Fruit fly (Drosophila melanogaster): ENCODE data around the gene CG44325.

The CG44325 gene

DNA sequence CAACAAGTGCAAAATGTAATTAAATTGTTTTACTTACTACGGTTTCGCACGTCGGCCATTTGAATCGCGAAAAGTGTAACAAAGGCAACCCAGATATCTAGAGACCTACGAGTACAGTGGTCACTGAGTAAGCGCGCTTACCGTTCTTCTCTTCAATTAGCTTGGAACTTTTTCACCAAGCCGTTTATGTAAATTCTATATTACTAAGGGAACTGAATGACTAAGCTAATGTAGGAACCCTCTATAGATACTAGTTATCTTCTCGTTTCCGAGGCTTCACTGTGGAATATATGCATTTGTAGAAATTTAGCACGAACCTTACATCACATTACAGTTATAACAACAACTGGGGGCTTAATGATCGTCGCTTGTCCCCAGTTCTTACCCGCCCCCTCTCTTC lies 31.3 kb downstream of the CG44325 start (continued):
- TF ChIP-seq NfI (GFP tag; optimal IDR thresholded peaks at IDR 0.05), result peak; percentile 18
- TF ChIP-seq tin (GFP tag; optimal IDR thresholded peaks at IDR 0.05), result no peak
- TF ChIP-seq CG8089 (GFP tag; optimal IDR thresholded peaks at IDR 0.05), result no peak
- peak; percentile 10 for TF ChIP-seq fd96Cb (tag; optimal IDR thresholded peaks at IDR 0.05)
- TF ChIP-seq CG15696 (tag; optimal IDR thresholded peaks at IDR 0.05), result no peak
- TF ChIP-seq MESR4 (GFP tag; optimal IDR thresholded peaks at IDR 0.05), result no peak
- TF ChIP-seq HmgZ (tag; optimal IDR thresholded peaks at IDR 0.05), result no peak
- TF ChIP-seq hbn (GFP tag; IDR thresholded peaks at IDR 0.05; ENCODE audit: partially characterized antibody), result no peak
- TF ChIP-seq en (GFP tag; optimal IDR thresholded peaks at IDR 0.05), result no peak
- no peak for TF ChIP-seq tio (GFP tag; optimal IDR thresholded peaks at IDR 0.05)
- TF ChIP-seq CG6683 (GFP tag; optimal IDR thresholded peaks at IDR 0.05), result no peak
- TF ChIP-seq unpg (GFP tag; optimal IDR thresholded peaks at IDR 0.05), result peak; percentile 47
- TF ChIP-seq jumu (GFP tag; optimal IDR thresholded peaks at IDR 0.05), result peak; percentile 2
- no peak for TF ChIP-seq Doc3 (GFP tag; IDR thresholded peaks at IDR 0.05; ENCODE audit: partially characterized antibody)
- TF ChIP-seq row (GFP tag; IDR thresholded peaks at IDR 0.05), result peak; percentile 56; the same call in 2 of the 3 replicates

dm6 chrX:9046383-9046941 lies 31.8 kb downstream of the CG44325 start:
- TF ChIP-seq pros (GFP tag; optimal IDR thresholded peaks at IDR 0.05) (no peak), gcm2 (GFP tag; optimal IDR thresholded peaks at IDR 0.05) (no peak), gsb (GFP tag; IDR thresholded peaks at IDR 0.05) (no peak), CG6175 (GFP tag; IDR thresholded peaks at IDR 0.05) (no peak), gem (tag; optimal IDR thresholded peaks at IDR 0.05) (peak; percentile 23), crol (GFP tag; IDR thresholded peaks at IDR 0.05) (peak; percentile 39; the same call in 1 of the 2 replicates), abd-A (tag; optimal IDR thresholded peaks at IDR 0.05) (no peak), dmrt11E (tag; optimal IDR thresholded peaks at IDR 0.05) (peak; percentile 4), gfzf (GFP tag; optimal IDR thresholded peaks at IDR 0.05) (no peak), CG4328 (GFP tag; optimal IDR thresholded peaks at IDR 0.05) (no peak), Awh (GFP tag; IDR thresholded peaks at IDR 0.05) (peak; percentile 12; the same call in 1 of the 2 replicates), sens (GFP tag) (peak; percentile 87), Eip74EF (GFP tag; optimal IDR thresholded peaks at IDR 0.05) (peak in 1 of 2 experiments; percentile 71), lilli (GFP tag; optimal IDR thresholded peaks at IDR 0.05) (no peak), Ets97D (GFP tag; optimal IDR thresholded peaks at IDR 0.05) (no peak), CG18764 (GFP tag; optimal IDR thresholded peaks at IDR 0.05) (no peak), CG31365 (tag; optimal IDR thresholded peaks at IDR 0.05) (peak; percentile 90), zf30C (GFP tag; optimal IDR thresholded peaks at IDR 0.05) (peak; percentile 25)

DNA sequence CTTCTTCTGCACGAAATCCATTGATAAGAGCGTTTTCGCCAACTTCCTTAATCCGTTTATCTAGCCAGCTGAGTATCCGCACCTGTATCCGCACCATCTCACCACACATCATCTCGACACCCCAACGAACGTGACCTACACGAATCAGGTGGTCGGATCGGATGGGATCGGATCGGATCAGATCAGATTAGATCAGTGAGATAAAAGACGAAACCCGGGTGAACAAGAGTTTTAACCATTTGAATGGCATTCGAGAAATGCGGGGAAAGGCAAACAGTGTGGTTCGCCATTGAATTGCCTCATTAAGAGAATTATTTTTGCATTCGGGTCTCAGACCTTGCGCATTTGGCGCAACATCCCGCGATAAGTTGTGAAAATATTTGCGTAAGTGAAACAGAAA lies 33.4 kb downstream of the CG44325 start:
- TF ChIP-seq CG15479 (GFP tag; optimal IDR thresholded peaks at IDR 0.05) (peak; percentile 61), H2.0 (GFP tag; IDR thresholded peaks at IDR 0.05) (no peak), otp (GFP tag; IDR thresholded peaks at IDR 0.05) (no peak), grn (GFP tag; optimal IDR thresholded peaks at IDR 0.05) (peak; percentile 79)

Measured in whole organism, embryonic.